Worm (Caenorhabditis elegans) whole organism, young adult: ENCODE measurements around the gene asp-17.

Source experiments
- B0019.2 ChIP-seq: fragments of 200-800 bp; sonication (Bioruptor generic); conservative IDR thresholded peaks from 2 replicates; pipeline ENCODE4 v1.3.6; 2022; ENCODE audit warnings: missing genetic modification reagents, missing genetic modification characterization, missing compliant biosample characterization
- F22D6.2 ChIP-seq: sonication (generic microtip); optimal IDR thresholded peaks from 2 replicates; lab custom pipeline; 2016; ENCODE audit warnings: mild to moderate bottlenecking, missing genetic modification characterization, missing compliant biosample characterization
- F23B12.7 ChIP-seq: sonication (generic microtip); optimal IDR thresholded peaks from 2 replicates; lab custom pipeline; 2017; ENCODE audit warnings: missing genetic modification characterization, mild to moderate bottlenecking, missing compliant biosample characterization, antibody characterized with exemption, moderate library complexity; ENCODE audit not compliant: insufficient read depth
- F33H1.4 ChIP-seq: fragments of 200-800 bp; sonication (Bioruptor generic); IDR thresholded peaks from 2 replicates; pipeline ENCODE4 v1.3.6; 2022; ENCODE audit warnings: missing genetic modification reagents, missing genetic modification characterization, missing compliant biosample characterization
- F37B4.10 ChIP-seq: fragments of 200-800 bp; sonication (Bioruptor generic); IDR thresholded peaks from 2 replicates; pipeline ENCODE4 v1.3.6; 2022; ENCODE audit warnings: missing genetic modification characterization, missing compliant biosample characterization
- F52B5.7 ChIP-seq: sonication (generic microtip); optimal IDR thresholded peaks from 2 replicates; lab custom pipeline; 2016; ENCODE audit warnings: mild to moderate bottlenecking, missing genetic modification characterization, missing compliant biosample characterization
- F55B11.4 ChIP-seq: sonication (generic microtip); optimal IDR thresholded peaks from 2 replicates; lab custom pipeline; 2016; ENCODE audit warnings: missing compliant biosample characterization, missing genetic modification characterization, borderline replicate concordance; ENCODE audit not compliant: insufficient read depth
- F57C9.4 ChIP-seq: sonication (generic microtip); optimal IDR thresholded peaks from 2 replicates; lab custom pipeline; 2017; ENCODE audit warnings: mild to moderate bottlenecking, missing genetic modification characterization, missing compliant biosample characterization
- K11D2.4 ChIP-seq: fragments of 200-800 bp; sonication (Bioruptor generic); IDR thresholded peaks from 2 replicates; pipeline ENCODE4 v1.3.6; 2022; ENCODE audit warnings: missing genetic modification reagents, missing genetic modification characterization, missing compliant biosample characterization
- Y67H2A.10 ChIP-seq: fragments of 200-800 bp; sonication (Bioruptor generic); conservative IDR thresholded peaks from 2 replicates; pipeline ENCODE4 v1.3.6; 2022; ENCODE audit warnings: missing genetic modification reagents, missing genetic modification characterization, missing compliant biosample characterization
- Y79H2A.3 ChIP-seq: fragments of 200-800 bp; sonication (Bioruptor generic); conservative IDR thresholded peaks from 2 replicates; pipeline ENCODE4 v1.3.6; 2022; ENCODE audit warnings: missing genetic modification reagents, missing genetic modification characterization, missing compliant biosample characterization
- ZK185.1 ChIP-seq: sonication (generic microtip); optimal IDR thresholded peaks from 2 replicates; lab custom pipeline; 2016; ENCODE audit warnings: mild to moderate bottlenecking, missing genetic modification characterization, missing compliant biosample characterization; ENCODE audit not compliant: poor library complexity, severe bottlenecking
- aptf-3 ChIP-seq: fragments of 200-800 bp; sonication (Bioruptor generic); IDR thresholded peaks from 2 replicates; pipeline ENCODE4 v1.3.6; 2022; ENCODE audit warnings: missing genetic modification characterization, missing compliant biosample characterization
- athp-1 ChIP-seq: sonication (generic microtip); optimal IDR thresholded peaks from 2 replicates; lab custom pipeline; 2017; ENCODE audit warnings: mild to moderate bottlenecking, missing genetic modification characterization, missing compliant biosample characterization
- attf-3 ChIP-seq: fragments of 200-800 bp; sonication (Bioruptor generic); conservative IDR thresholded peaks from 2 replicates; pipeline ENCODE4 v1.3.6; 2022; ENCODE audit warnings: missing genetic modification reagents, missing genetic modification characterization, missing compliant biosample characterization
- ccch-3 ChIP-seq: fragments of 200-800 bp; sonication (Bioruptor generic); optimal IDR thresholded peaks from 2 replicates; lab custom pipeline; 2018; ENCODE audit warnings: mild to moderate bottlenecking, missing genetic modification characterization, missing compliant biosample characterization
- ceh-58 ChIP-seq: fragments of 200-800 bp; sonication (Bioruptor generic); IDR thresholded peaks from 2 replicates; pipeline ENCODE4 v1.3.6; 2022; ENCODE audit warnings: missing genetic modification characterization, missing compliant biosample characterization
- chd-7 ChIP-seq: sonication (generic microtip); optimal IDR thresholded peaks from 2 replicates; lab custom pipeline; 2016; ENCODE audit warnings: mild to moderate bottlenecking, missing genetic modification characterization, moderate library complexity, missing compliant biosample characterization
- dpl-1 ChIP-seq: fragments of 150-350 bp; optimal IDR thresholded peaks from 2 replicates; lab custom pipeline; 2014; ENCODE audit warnings: missing biosample characterization, missing genetic modification reagents, missing genetic modification characterization
- hlh-26 ChIP-seq: fragments of 200-800 bp; sonication (Bioruptor generic); conservative IDR thresholded peaks from 2 replicates; pipeline ENCODE4 v1.3.6; 2022; ENCODE audit warnings: missing genetic modification reagents, missing genetic modification characterization, missing compliant biosample characterization
- hmg-1.2 ChIP-seq: fragments of 200-800 bp; sonication (Bioruptor generic); IDR thresholded peaks from 2 replicates; pipeline ENCODE4 v1.3.6; 2022; ENCODE audit warnings: missing genetic modification reagents, missing genetic modification characterization, missing compliant biosample characterization
- lag-1 ChIP-seq: fragments of 200-800 bp; sonication (Bioruptor generic); IDR thresholded peaks from 2 replicates; pipeline ENCODE4 v1.3.6; 2022; ENCODE audit warnings: missing genetic modification reagents, missing genetic modification characterization, missing compliant biosample characterization
- let-526 ChIP-seq: fragments of 200-800 bp; sonication (Bioruptor generic); IDR thresholded peaks from 2 replicates; pipeline ENCODE4 v1.3.6; 2022; ENCODE audit warnings: missing genetic modification reagents, missing genetic modification characterization, missing compliant biosample characterization
- madf-10 ChIP-seq: sonication (generic microtip); optimal IDR thresholded peaks from 2 replicates; lab custom pipeline; 2016; ENCODE audit warnings: mild to moderate bottlenecking, missing genetic modification characterization, missing compliant biosample characterization
- madf-3 ChIP-seq: fragments of 200-800 bp; sonication (Bioruptor generic); IDR thresholded peaks from 2 replicates; pipeline ENCODE4 v1.3.6; 2022; ENCODE audit warnings: missing genetic modification reagents, missing genetic modification characterization, missing compliant biosample characterization
- mes-4 ChIP-seq: sonication (generic microtip); optimal IDR thresholded peaks from 2 replicates; lab custom pipeline; 2016; ENCODE audit warnings: missing genotype, missing genetic modification characterization, missing compliant biosample characterization
- nfyb-1 ChIP-seq: fragments of 200-800 bp; sonication (Bioruptor generic); IDR thresholded peaks from 2 replicates; pipeline ENCODE4 v1.3.6; 2022; ENCODE audit warnings: missing genetic modification reagents, missing genetic modification characterization, missing compliant biosample characterization
- rec-8 ChIP-seq, 2 experiments: sonication (generic microtip); optimal IDR thresholded peaks; 2 replicates each; lab custom pipeline; 2016; ENCODE audit warnings: mild to moderate bottlenecking in 2 of 2, missing genetic modification characterization in 2 of 2, missing genetic modification reagents in 2 of 2, missing genotype in 2 of 2, missing biosample characterization in 1 of 2, missing compliant biosample characterization in 1 of 2, moderate library complexity in 1 of 2
- repo-1 ChIP-seq: sonication (generic microtip); optimal IDR thresholded peaks from 2 replicates; lab custom pipeline; 2017; ENCODE audit warnings: mild to moderate bottlenecking, missing genetic modification characterization, missing compliant biosample characterization
- sdz-38 ChIP-seq: sonication (generic microtip); optimal IDR thresholded peaks from 2 replicates; lab custom pipeline; 2016; ENCODE audit warnings: missing genotype, missing genetic modification characterization, missing compliant biosample characterization
- somi-1 ChIP-seq: fragments of 200-800 bp; sonication (Bioruptor generic); optimal IDR thresholded peaks from 2 replicates; lab custom pipeline; 2018; ENCODE audit warnings: mild to moderate bottlenecking, missing genetic modification characterization, missing compliant biosample characterization
- tbp1 ChIP-seq: fragments of 200-800 bp; sonication (Bioruptor generic); optimal IDR thresholded peaks from 2 replicates; lab custom pipeline; 2018; ENCODE audit warnings: mild to moderate bottlenecking, missing genetic modification characterization, missing compliant biosample characterization
- xnd-1 ChIP-seq: sonication (generic microtip); optimal IDR thresholded peaks from 2 replicates; lab custom pipeline; 2016; ENCODE audit warnings: missing genotype, missing genetic modification reagents, missing genetic modification characterization, missing compliant biosample characterization
- ztf-22 ChIP-seq: fragments of 200-800 bp; sonication (Bioruptor generic); optimal IDR thresholded peaks from 2 replicates; lab custom pipeline; 2018; ENCODE audit warnings: mild to moderate bottlenecking, missing genetic modification characterization, moderate library complexity, missing compliant biosample characterization
- ztf-25 ChIP-seq: fragments of 200-800 bp; sonication (Bioruptor generic); IDR thresholded peaks from 2 replicates; pipeline ENCODE4 v1.3.6; 2022; ENCODE audit warnings: missing genetic modification reagents, missing genetic modification characterization, missing compliant biosample characterization
- ztf-6 ChIP-seq: fragments of 200-800 bp; sonication (Bioruptor generic); IDR thresholded peaks from 2 replicates; pipeline ENCODE4 v1.3.6; 2022; ENCODE audit warnings: missing genetic modification reagents, missing genetic modification characterization, missing compliant biosample characterization

The asp-17 gene

DNA sequence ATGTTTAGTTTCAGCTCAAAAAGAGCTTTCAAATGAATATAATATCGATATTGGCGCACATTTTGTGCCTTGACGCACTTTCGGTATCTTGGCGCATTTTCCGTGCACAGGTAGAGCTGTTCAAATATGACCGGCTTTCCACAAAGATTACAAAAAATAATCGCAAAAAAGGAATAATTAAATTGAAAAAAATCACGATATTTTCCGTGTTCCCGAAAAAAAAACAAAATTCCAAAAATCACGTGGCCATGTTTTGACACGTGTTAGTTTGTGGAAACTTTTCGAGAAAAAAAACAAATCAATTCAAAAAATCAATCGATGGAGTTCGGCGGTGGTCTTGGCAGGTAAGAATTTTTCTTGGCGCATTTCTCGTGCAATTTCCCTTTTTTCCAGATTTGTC, 11.0 kb downstream of the asp-17 start, which contains the start of gene Y39B6A.25:
TSS of gene Y39B6A.25 (plus strand) at position 301 of the 400 bp plus-strand sequence.
- TF ChIP-seq ztf-22 (GFP tag; lab: Kevin White, UChicago) = no peak
- TF ChIP-seq madf-10 (tag; lab: Kevin White, UChicago) = no peak
- TF ChIP-seq F23B12.7 = no peak
- no peak for TF ChIP-seq dpl-1 (GFP tag; lab: Kevin White, UChicago)
- no peak for TF ChIP-seq lag-1
- TF ChIP-seq hmg-1.2 (GFP tag; lab: Robert Waterston, UW) = no peak
- TF ChIP-seq F57C9.4 (tag; lab: Kevin White, UChicago) = no peak
- TF ChIP-seq attf-3 (GFP tag; lab: Robert Waterston, UW) = no peak
- no peak for TF ChIP-seq F33H1.4
- TF ChIP-seq ceh-58 (GFP tag; lab: Robert Waterston, UW) = no peak
- no peak for TF ChIP-seq chd-7
- no peak for TF ChIP-seq F37B4.10 (GFP tag; lab: Robert Waterston, UW)
- TF ChIP-seq let-526 (GFP tag; lab: Robert Waterston, UW) = no peak
- no peak for TF ChIP-seq hlh-26 (GFP tag; lab: Robert Waterston, UW)

DNA sequence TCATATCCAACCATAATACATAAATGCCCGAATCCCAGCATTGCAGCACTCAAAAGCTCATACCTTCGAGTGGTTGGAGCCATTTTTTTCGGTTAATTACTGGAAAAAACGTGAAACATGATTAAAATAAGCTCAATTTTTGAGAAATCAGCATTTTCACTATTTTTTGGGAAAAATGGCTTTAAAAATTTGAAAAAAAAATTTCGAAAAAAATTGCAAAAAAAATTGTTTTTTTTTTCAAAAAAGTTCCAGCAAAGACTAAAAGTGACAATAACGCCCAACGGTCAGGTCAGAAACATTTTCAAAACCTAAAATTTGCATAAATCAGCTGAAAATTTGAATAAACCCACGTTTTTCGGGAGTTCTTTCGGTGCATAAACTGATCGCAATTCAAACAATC, 12.4 kb downstream of the asp-17 start, which contains the start of gene Y39B6A.29:
TSS of gene Y39B6A.29 (minus strand) at position 101 of the 400 bp plus-strand sequence.
- no peak for TF ChIP-seq Y67H2A.10 (GFP tag; lab: Robert Waterston, UW)
- TF ChIP-seq repo-1 (tag; lab: Kevin White, UChicago) = no peak
- TF ChIP-seq mes-4 (tag; lab: Kevin White, UChicago) = no peak
- TF ChIP-seq madf-3 (GFP tag; lab: Robert Waterston, UW) = no peak
- no peak for TF ChIP-seq lag-1
- no peak for TF ChIP-seq Y79H2A.3 (GFP tag; lab: Robert Waterston, UW)
- TF ChIP-seq K11D2.4 (GFP tag; lab: Robert Waterston, UW) = no peak
- TF ChIP-seq F52B5.7 (tag; lab: Kevin White, UChicago) = no peak
- no peak for TF ChIP-seq ztf-25
- TF ChIP-seq ZK185.1 (tag; lab: Kevin White, UChicago) = no peak
- no peak for TF ChIP-seq ztf-6 (GFP tag; lab: Robert Waterston, UW)
- TF ChIP-seq nfyb-1 (GFP tag; lab: Robert Waterston, UW) = no peak
- TF ChIP-seq F22D6.2 (tag; lab: Kevin White, UChicago) = no peak
- TF ChIP-seq ccch-3 = no peak
- no peak for TF ChIP-seq F33H1.4
- no peak for TF ChIP-seq athp-1 (tag; lab: Kevin White, UChicago)
- TF ChIP-seq rec-8 (tag; optimal IDR thresholded peaks at IDR 0.05; lab: Kevin White, UChicago) = no peak
- no peak for TF ChIP-seq aptf-3 (GFP tag; lab: Robert Waterston, UW)
- no peak for TF ChIP-seq xnd-1

DNA sequence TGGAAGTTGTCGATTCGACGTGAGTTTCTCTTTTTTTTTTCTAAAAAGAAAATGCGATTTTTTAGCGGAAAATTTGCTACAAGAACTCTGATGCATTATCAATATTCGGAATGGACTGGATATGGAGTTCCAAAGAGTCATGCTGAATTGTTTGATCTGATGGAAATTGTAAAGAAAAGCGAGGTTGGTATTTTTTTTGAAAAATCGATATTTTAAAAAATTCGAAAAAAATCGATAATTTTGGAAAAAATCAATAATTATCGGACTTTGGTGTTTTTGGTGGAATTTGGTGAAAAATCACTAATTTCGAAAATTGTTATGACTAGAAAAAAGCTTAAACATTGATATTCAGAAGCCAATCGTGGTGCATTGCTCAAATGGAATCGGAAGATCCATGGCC, 17.9 kb downstream of the asp-17 start:
- TF ChIP-seq somi-1 (GFP tag; lab: Kevin White, UChicago) (no peak), F55B11.4 (no peak), sdz-38 (tag; lab: Kevin White, UChicago) (no peak), tbp1 (GFP tag; lab: Kevin White, UChicago) (no peak), B0019.2 (GFP tag; lab: Robert Waterston, UW) (no peak)
